Fruit fly (Drosophila melanogaster) whole organism: Measurements from ENCODE around the gene Spc25.

ENCODE experiments used
- CG8478 ChIP-seq: fragments of >200 bp; optimal IDR thresholded peaks from 2 replicates; lab custom pipeline; 2018; ENCODE audit warnings: inconsistent platforms
- Dll ChIP-seq: fragments of >200 bp; optimal IDR thresholded peaks from 2 replicates; lab custom pipeline; 2017
- EcR ChIP-seq, 2 experiments: fragments of >200 bp; optimal IDR thresholded peaks; 2 replicates each; lab custom pipeline; 2017; ENCODE audit warnings: missing biosample characterization in 2 of 2, missing genetic modification characterization in 2 of 2, missing genetic modification reagents in 2 of 2
- pan ChIP-seq: fragments of >200 bp; optimal IDR thresholded peaks from 2 replicates; lab custom pipeline; 2017
- psq ChIP-seq: fragments of >200 bp; optimal IDR thresholded peaks from 2 replicates; lab custom pipeline; 2017
- usp ChIP-seq: fragments of >200 bp; optimal IDR thresholded peaks from 2 replicates; lab custom pipeline; 2017; ENCODE audit warnings: missing biosample characterization, missing genetic modification characterization, mixed read lengths

Gene Spc25

dm6 chr3R:12980628-12981219 lies 19.2 kb downstream of the Spc25 start, which contains the start of gene Paip2:
Gene Paip2, plus strand, starts transcription at chr3R:12980792.
- TF ChIP-seq EcR (GFP tag; optimal IDR thresholded peaks at IDR 0.05; lab: Kevin White, UChicago) (no peak), Dll (lab: Kevin White, UChicago) (no peak), psq (no peak), CG8478 (lab: Kevin White, UChicago) (no peak)

dm6 chr3R:12981334-12982166 lies 20.0 kb downstream of the Spc25 start:
- peak; percentile 35 to 64 for TF ChIP-seq EcR (GFP tag; optimal IDR thresholded peaks at IDR 0.05; lab: Kevin White, UChicago)
- TF ChIP-seq usp (GFP tag; lab: Kevin White, UChicago), result no peak

- TF ChIP-seq pan (lab: Kevin White, UChicago) (no peak), CG8478 (lab: Kevin White, UChicago) (peak; percentile 5)
Observed at dm6 chr3R:12982167-12982981, 20.8 kb downstream of the Spc25 start.

- no peak for TF ChIP-seq psq
- peak; percentile 14 for TF ChIP-seq pan (lab: Kevin White, UChicago)
- TF ChIP-seq CG8478 (lab: Kevin White, UChicago), result no peak
Observed at dm6 chr3R:12982982-12983633, 21.6 kb downstream of the Spc25 start.

- no peak for TF ChIP-seq Dll (lab: Kevin White, UChicago)
Observed at dm6 chr3R:12985828-12986530, 24.4 kb downstream of the Spc25 start, which contains the start of gene CG31342. Gene CG31342, plus strand, starts transcription at chr3R:12986041.

- TF ChIP-seq psq (no peak), CG8478 (lab: Kevin White, UChicago) (no peak), Dll (lab: Kevin White, UChicago) (no peak), pan (lab: Kevin White, UChicago) (no peak), usp (GFP tag; lab: Kevin White, UChicago) (no peak), EcR (GFP tag; optimal IDR thresholded peaks at IDR 0.05; lab: Kevin White, UChicago) (no peak)
Observed at dm6 chr3R:12988411-12988810, 26.9 kb downstream of the Spc25 start, which contains the start of gene CG14383. Gene CG14383, minus strand, starts transcription at chr3R:12988511.

dm6 chr3R:12993018-12993417 lies 31.5 kb downstream of the Spc25 start, which contains the start of gene yellow-f:
Gene yellow-f, minus strand, starts transcription at chr3R:12993201.
- no peak for TF ChIP-seq pan (lab: Kevin White, UChicago)
- no peak for TF ChIP-seq CG8478 (lab: Kevin White, UChicago)
- no peak for TF ChIP-seq psq
- TF ChIP-seq Dll (lab: Kevin White, UChicago), result no peak
- TF ChIP-seq usp (GFP tag; lab: Kevin White, UChicago), result no peak

dm6 chr3R:12995047-12995446 lies 33.5 kb downstream of the Spc25 start, which contains the start of gene yellow-f2:
Gene yellow-f2, minus strand, starts transcription at chr3R:12995147.
- TF ChIP-seq pan (lab: Kevin White, UChicago) (no peak), usp (GFP tag; lab: Kevin White, UChicago) (no peak), psq (no peak), CG8478 (lab: Kevin White, UChicago) (no peak), EcR (GFP tag; optimal IDR thresholded peaks at IDR 0.05; lab: Kevin White, UChicago) (no peak), Dll (lab: Kevin White, UChicago) (no peak)

dm6 chr3R:12995522-12995921 lies 34.0 kb downstream of the Spc25 start, which contains the start of gene CG7488:
Gene CG7488, plus strand, starts transcription at chr3R:12995620.
- no peak for TF ChIP-seq psq
- TF ChIP-seq pan (lab: Kevin White, UChicago), result no peak
- no peak for TF ChIP-seq Dll (lab: Kevin White, UChicago)
- TF ChIP-seq usp (GFP tag; lab: Kevin White, UChicago), result no peak
- TF ChIP-seq CG8478 (lab: Kevin White, UChicago), result no peak
- TF ChIP-seq EcR (GFP tag; optimal IDR thresholded peaks at IDR 0.05; lab: Kevin White, UChicago), result no peak

- TF ChIP-seq pan (lab: Kevin White, UChicago) (no peak), Dll (lab: Kevin White, UChicago) (no peak), psq (no peak), CG8478 (lab: Kevin White, UChicago) (no peak), usp (GFP tag; lab: Kevin White, UChicago) (no peak), EcR (GFP tag; optimal IDR thresholded peaks at IDR 0.05; lab: Kevin White, UChicago) (no peak)
Observed at dm6 chr3R:12997550-12998233, 36.1 kb downstream of the Spc25 start, which contains the start of the genes CG17327, CG44194 and CG7518. Gene CG17327, minus strand, starts transcription at chr3R:12997726. Gene CG44194, minus strand, starts transcription at chr3R:12997726. Gene CG7518, plus strand, starts transcription at chr3R:12998089.
